Worm (Caenorhabditis elegans): Measurements from ENCODE around the gene T05C7.4.

Gene T05C7.4

DNA sequence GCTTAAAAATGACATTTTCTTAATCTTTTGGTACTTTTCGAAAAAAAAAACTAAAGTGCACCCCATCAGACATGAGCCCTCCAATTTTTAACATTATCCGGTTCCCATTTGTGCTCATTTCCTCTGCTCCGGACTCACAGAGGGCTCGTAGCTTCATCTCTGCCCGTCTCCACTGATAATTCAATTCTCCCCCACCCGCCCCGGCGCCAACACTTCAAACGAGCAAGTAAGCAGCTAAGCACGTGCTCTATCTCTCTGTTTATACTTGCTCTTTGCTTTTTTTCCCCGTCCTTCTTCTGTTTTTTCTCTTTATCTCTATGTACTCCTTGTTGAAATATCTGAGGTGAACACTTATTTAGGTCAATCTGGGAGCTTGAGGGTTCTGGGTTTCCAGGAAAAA lies 25.8 kb upstream of the T05C7.4 start, which contains the start of gene T05C7.9:
T05C7.9 (plus strand) TSS at position 72 of the 400 bp plus-strand sequence.
- TF ChIP-seq ztf-18 (tag; optimal IDR thresholded peaks at IDR 0.05), result no peak
- no peak for TF ChIP-seq hmg-20 (GFP tag; IDR thresholded peaks at IDR 0.05)
- no peak for TF ChIP-seq T26A5.8 (tag; optimal IDR thresholded peaks at IDR 0.05)
- TF ChIP-seq sdz-38 (tag; optimal IDR thresholded peaks at IDR 0.05), result no peak
- no peak for TF ChIP-seq let-607 (tag; optimal IDR thresholded peaks at IDR 0.05)
- 0 out of 2 replicates have a peak, but pooled peaks have one; percentile 32 for TF ChIP-seq zfh-2 (GFP tag; conservative IDR thresholded peaks at IDR 0.05)
- TF ChIP-seq aptf-3 (GFP tag; IDR thresholded peaks at IDR 0.05), result no peak

DNA sequence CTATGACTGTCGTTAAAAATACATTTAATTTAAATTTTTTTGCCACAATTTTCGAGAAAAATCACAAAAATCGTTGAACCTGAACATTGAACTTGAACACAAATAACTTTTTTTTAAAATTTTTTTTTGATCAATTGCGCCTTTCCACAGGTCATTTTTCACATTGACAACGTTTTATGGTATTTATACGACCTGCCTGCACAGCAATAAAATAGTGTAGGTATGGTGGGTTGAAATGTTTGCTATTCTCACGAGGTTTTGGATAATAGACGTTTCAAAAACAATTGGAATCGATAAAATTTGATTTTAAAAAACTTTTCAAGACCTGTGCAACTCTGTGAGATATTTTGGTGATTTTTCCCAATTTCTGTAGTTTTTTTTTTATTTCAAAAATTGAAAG lies 24.8 kb upstream of the T05C7.4 start:
- TF ChIP-seq F57C9.4 (tag; optimal IDR thresholded peaks at IDR 0.05) (no peak), ztf-3 (GFP tag; optimal IDR thresholded peaks at IDR 0.05) (no peak), rpc-1 (optimal IDR thresholded peaks at IDR 0.05) (no peak), rpc-1 (tag; optimal IDR thresholded peaks at IDR 0.05) (no peak), ceh-58 (GFP tag; IDR thresholded peaks at IDR 0.05) (no peak), ztf-26 (tag; optimal IDR thresholded peaks at IDR 0.05) (no peak), Y53F4B.3 (GFP tag; IDR thresholded peaks at IDR 0.05) (no peak), F22D6.2 (tag; optimal IDR thresholded peaks at IDR 0.05) (no peak), pbrm-1 (GFP tag; IDR thresholded peaks at IDR 0.05) (no peak), gei-17 (GFP tag; optimal IDR thresholded peaks at IDR 0.05) (no peak), B0019.2 (GFP tag; conservative IDR thresholded peaks at IDR 0.05) (no peak), ets-4 (GFP tag; optimal IDR thresholded peaks at IDR 0.05) (no peak), ZK185.1 (tag; optimal IDR thresholded peaks at IDR 0.05; ENCODE audit: poor library complexity, severe bottlenecking) (no peak)

DNA sequence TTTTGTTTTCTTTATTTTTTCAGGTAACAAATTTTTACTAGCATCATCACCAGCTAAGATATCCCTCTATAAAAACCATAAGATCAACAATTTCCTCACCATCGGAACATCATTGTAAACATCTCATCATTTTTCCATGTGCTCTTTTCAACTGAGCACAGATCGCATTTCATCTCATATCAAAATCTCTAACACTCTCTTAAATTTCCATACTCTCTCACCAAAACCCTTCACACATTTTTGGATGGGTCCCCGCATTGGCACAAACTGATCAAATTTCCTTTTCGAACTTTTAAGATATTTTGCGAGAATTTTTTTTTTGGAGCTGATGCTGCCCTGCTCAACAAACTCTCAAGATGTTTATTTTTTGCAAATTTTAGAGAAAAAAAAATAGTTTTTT lies 24.0 kb upstream of the T05C7.4 start:
- TF ChIP-seq lir-1 (GFP tag; conservative IDR thresholded peaks at IDR 0.05) (no peak), cebp-2 (GFP tag; IDR thresholded peaks at IDR 0.05) (no peak), dox-1 (GFP tag; IDR thresholded peaks at IDR 0.05) (no peak), hsf-1 (GFP tag; IDR thresholded peaks at IDR 0.05) (no peak), F49E8.2 (tag; optimal IDR thresholded peaks at IDR 0.05; ENCODE audit: insufficient read depth) (no peak), unc-130 (GFP tag; optimal IDR thresholded peaks at IDR 0.05) (no peak), egrh-3 (GFP tag; IDR thresholded peaks at IDR 0.05) (no peak), sptf-2 (GFP tag; optimal IDR thresholded peaks at IDR 0.05) (no peak), ama-1 (optimal IDR thresholded peaks at IDR 0.05) (no peak), ama-1 (GFP tag; optimal IDR thresholded peaks at IDR 0.05) (no peak), Y56A3A.18 (GFP tag; IDR thresholded peaks at IDR 0.05) (no peak), zim-3 (tag; optimal IDR thresholded peaks at IDR 0.05) (no peak)

DNA sequence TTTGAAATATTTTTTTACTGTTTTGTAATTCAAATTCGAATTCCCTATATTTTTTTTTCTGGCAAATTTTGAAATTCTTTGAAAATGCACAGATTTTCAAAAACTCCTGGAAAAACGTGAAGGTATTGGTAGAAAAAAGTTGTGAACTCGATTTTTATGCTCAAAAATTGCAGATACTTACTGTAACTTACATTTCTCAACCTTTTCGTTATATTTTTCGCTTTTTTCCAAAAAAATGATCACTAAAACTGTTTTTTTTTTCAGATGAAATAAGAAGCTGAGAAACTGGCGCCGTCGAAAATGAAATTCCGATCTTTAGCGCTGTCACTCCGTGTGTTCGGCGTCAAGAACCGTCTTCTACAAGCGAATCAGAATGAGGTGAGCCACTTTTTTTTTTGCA lies 22.6 kb upstream of the T05C7.4 start, which contains the start of gene T05C7.8:
T05C7.8 (plus strand) TSS at position 301 of the 400 bp plus-strand sequence.
- TF ChIP-seq F55B11.4 (tag; optimal IDR thresholded peaks at IDR 0.05; ENCODE audit: borderline replicate concordance, insufficient read depth), result no peak
- TF ChIP-seq lin-40 (tag; optimal IDR thresholded peaks at IDR 0.05), result no peak
- TF ChIP-seq mel-28 (tag; optimal IDR thresholded peaks at IDR 0.05; ENCODE audit: borderline replicate concordance), result no peak
- TF ChIP-seq K11D2.4 (GFP tag; IDR thresholded peaks at IDR 0.05), result no peak
- TF ChIP-seq nfyb-1 (GFP tag; IDR thresholded peaks at IDR 0.05), result no peak
- TF ChIP-seq let-607 (tag; optimal IDR thresholded peaks at IDR 0.05), result no peak
- TF ChIP-seq attf-3 (GFP tag; conservative IDR thresholded peaks at IDR 0.05), result no peak
- no peak for TF ChIP-seq rcor-1 (GFP tag; IDR thresholded peaks at IDR 0.05)
- no peak for TF ChIP-seq ztf-22 (GFP tag; optimal IDR thresholded peaks at IDR 0.05)
- TF ChIP-seq Y53G8AR.9 (GFP tag; conservative IDR thresholded peaks at IDR 0.05), result no peak
- TF ChIP-seq B0019.2 (GFP tag; conservative IDR thresholded peaks at IDR 0.05), result no peak
- TF ChIP-seq snpc-1.3 (tag; optimal IDR thresholded peaks at IDR 0.05; ENCODE audit: insufficient read depth), result no peak
- no peak for TF ChIP-seq Y67H2A.10 (GFP tag; conservative IDR thresholded peaks at IDR 0.05)
- no peak for TF ChIP-seq sptf-2 (GFP tag; optimal IDR thresholded peaks at IDR 0.05)
- TF ChIP-seq ccch-3 (GFP tag; optimal IDR thresholded peaks at IDR 0.05), result no peak

All from whole organism, young adult.